Comparison of ENCODE assay signal across 1 fruit fly cellular context in genomic region chrX:19613473-19613872, dm6.
TF ChIP-seq lines count a peak whose summit lies in the region.

No protein-coding gene starts in this region.

TF ChIP-seq in whole organism, embryonic, 481 proteins besides CTCF, POLR2A, EP300 and RAD21 (continued from another document and continues in another):
- TF ChIP-seq CG18619 (GFP tag; optimal IDR thresholded peaks at IDR 0.05; lab: Kevin White, UChicago): peak; percentile 34
- TF ChIP-seq CG1602 (GFP tag; optimal IDR thresholded peaks at IDR 0.05; lab: Kevin White, UChicago): no peak
- TF ChIP-seq ap (GFP tag; IDR thresholded peaks at IDR 0.05; lab: Robert Waterston, UW): 0 out of 2 replicates have a peak, but pooled peaks have one; percentile 9
- peak; percentile 41 for TF ChIP-seq kah (GFP tag; optimal IDR thresholded peaks at IDR 0.05; lab: Kevin White, UChicago)
- TF ChIP-seq CG7987 (GFP tag; optimal IDR thresholded peaks at IDR 0.05; lab: Kevin White, UChicago): peak; percentile 91
- TF ChIP-seq CG6689 (GFP tag; IDR thresholded peaks at IDR 0.05; lab: Robert Waterston, UW): no peak
- peak; percentile 38; the same call in 1 of the 2 replicates for TF ChIP-seq Atf6 (GFP tag; IDR thresholded peaks at IDR 0.05; lab: Robert Waterston, UW)
- TF ChIP-seq cas (GFP tag; IDR thresholded peaks at IDR 0.05; lab: Robert Waterston, UW): no peak
- no peak for TF ChIP-seq shn (GFP tag; optimal IDR thresholded peaks at IDR 0.05; lab: Kevin White, UChicago)
- no peak for TF ChIP-seq CG11085 (GFP tag; IDR thresholded peaks at IDR 0.05; lab: Robert Waterston, UW)
- TF ChIP-seq pan (optimal IDR thresholded peaks at IDR 0.05; lab: Kevin White, UChicago): no peak
- peak in 1 of 2 experiments; percentile 29 for TF ChIP-seq pan (GFP tag; optimal IDR thresholded peaks at IDR 0.05 in 1 of 2, IDR thresholded peaks at IDR 0.05 in 1 of 2)
- no peak for TF ChIP-seq run (tag; optimal IDR thresholded peaks at IDR 0.05; lab: Kevin White, UChicago)
- TF ChIP-seq gcm2 (GFP tag; optimal IDR thresholded peaks at IDR 0.05; lab: Kevin White, UChicago): peak; percentile 16
- no peak for TF ChIP-seq CG9876 (GFP tag; optimal IDR thresholded peaks at IDR 0.05; lab: Kevin White, UChicago)
- peak; percentile 81 for TF ChIP-seq CG15514 (GFP tag; optimal IDR thresholded peaks at IDR 0.05; lab: Kevin White, UChicago)
- TF ChIP-seq TFAM (GFP tag; optimal IDR thresholded peaks at IDR 0.05; lab: Kevin White, UChicago): no peak
- TF ChIP-seq Stat92E (GFP tag; optimal IDR thresholded peaks at IDR 0.05; lab: Kevin White, UChicago): no peak
- TF ChIP-seq CG18011 (GFP tag; optimal IDR thresholded peaks at IDR 0.05; lab: Kevin White, UChicago): peak; percentile 52
- no peak for TF ChIP-seq usp (GFP tag; optimal IDR thresholded peaks at IDR 0.05; lab: Kevin White, UChicago)
- no peak for TF ChIP-seq hbn (GFP tag; IDR thresholded peaks at IDR 0.05; lab: Robert Waterston, UW; ENCODE audit: partially characterized antibody)
- peak; percentile 44 for TF ChIP-seq grau (tag; optimal IDR thresholded peaks at IDR 0.05; lab: Kevin White, UChicago)
- TF ChIP-seq sug (tag; optimal IDR thresholded peaks at IDR 0.05; lab: Kevin White, UChicago): peak; percentile 37
- TF ChIP-seq pum (GFP tag; optimal IDR thresholded peaks at IDR 0.05; lab: Kevin White, UChicago): no peak
- peak; percentile 81 for TF ChIP-seq CrebB (tag; optimal IDR thresholded peaks at IDR 0.05; lab: Kevin White, UChicago)
- peak; percentile 63 for TF ChIP-seq CG4707 (GFP tag; optimal IDR thresholded peaks at IDR 0.05; lab: Kevin White, UChicago)
- peak; percentile 57 for TF ChIP-seq pb (GFP tag; optimal IDR thresholded peaks at IDR 0.05; lab: Kevin White, UChicago)
- TF ChIP-seq al (GFP tag; IDR thresholded peaks at IDR 0.05; lab: Robert Waterston, UW): no peak
- TF ChIP-seq CG8089 (GFP tag; optimal IDR thresholded peaks at IDR 0.05; lab: Kevin White, UChicago): no peak
- no peak for TF ChIP-seq Doc2 (GFP tag; IDR thresholded peaks at IDR 0.05; lab: Robert Waterston, UW)
- peak; percentile 75 for TF ChIP-seq Dp (GFP tag; optimal IDR thresholded peaks at IDR 0.05; lab: Kevin White, UChicago)
- TF ChIP-seq CG43689 (GFP tag; IDR thresholded peaks at IDR 0.05; lab: Robert Waterston, UW): no peak
- TF ChIP-seq Doc3 (GFP tag; IDR thresholded peaks at IDR 0.05; lab: Robert Waterston, UW; ENCODE audit: partially characterized antibody): no peak
- no peak for TF ChIP-seq CG5245 (GFP tag; optimal IDR thresholded peaks at IDR 0.05; lab: Kevin White, UChicago)
- no peak for TF ChIP-seq lab (GFP tag; optimal IDR thresholded peaks at IDR 0.05; lab: Kevin White, UChicago)
- no peak for TF ChIP-seq CG13894 (tag; optimal IDR thresholded peaks at IDR 0.05; lab: Kevin White, UChicago)
- TF ChIP-seq ato (GFP tag; IDR thresholded peaks at IDR 0.05; lab: Robert Waterston, UW; ENCODE audit: partially characterized antibody): 0 out of 2 replicates have a peak, but pooled peaks have one; percentile 38
- no peak for TF ChIP-seq gem (tag; optimal IDR thresholded peaks at IDR 0.05; lab: Kevin White, UChicago)
- TF ChIP-seq her (GFP tag; optimal IDR thresholded peaks at IDR 0.05; lab: Kevin White, UChicago): peak; percentile 17
- no peak for TF ChIP-seq nerfin-2 (GFP tag; IDR thresholded peaks at IDR 0.05; lab: Robert Waterston, UW; ENCODE audit: partially characterized antibody)
- TF ChIP-seq H2.0 (GFP tag; IDR thresholded peaks at IDR 0.05; lab: Robert Waterston, UW): no peak
- TF ChIP-seq CG7745 (tag; optimal IDR thresholded peaks at IDR 0.05; lab: Kevin White, UChicago): no peak
- no peak for TF ChIP-seq disco-r (GFP tag; optimal IDR thresholded peaks at IDR 0.05; lab: Kevin White, UChicago)
- no peak for TF ChIP-seq CG18599 (GFP tag; optimal IDR thresholded peaks at IDR 0.05; lab: Kevin White, UChicago)
- TF ChIP-seq abd-A (tag; optimal IDR thresholded peaks at IDR 0.05; lab: Kevin White, UChicago): no peak
- peak; percentile 59; the same call in 1 of the 3 replicates for TF ChIP-seq otp (GFP tag; IDR thresholded peaks at IDR 0.05; lab: Robert Waterston, UW)
- no peak for TF ChIP-seq knrl (GFP tag; IDR thresholded peaks at IDR 0.05; lab: Robert Waterston, UW; ENCODE audit: partially characterized antibody)
- peak; percentile 78 for TF ChIP-seq NfI (GFP tag; optimal IDR thresholded peaks at IDR 0.05; lab: Kevin White, UChicago)
- TF ChIP-seq ssp (GFP tag; IDR thresholded peaks at IDR 0.05; lab: Robert Waterston, UW): no peak
- TF ChIP-seq org-1 (GFP tag; optimal IDR thresholded peaks at IDR 0.05; lab: Kevin White, UChicago): peak; percentile 29
- TF ChIP-seq bbx (GFP tag; IDR thresholded peaks at IDR 0.05; lab: Robert Waterston, UW; ENCODE audit: partially characterized antibody): no peak
- no peak for TF ChIP-seq twi (tag; optimal IDR thresholded peaks at IDR 0.05; lab: Kevin White, UChicago)
- TF ChIP-seq grn (GFP tag; optimal IDR thresholded peaks at IDR 0.05; lab: Kevin White, UChicago): no peak
- TF ChIP-seq esg (GFP tag; conservative IDR thresholded peaks at IDR 0.05; lab: Robert Waterston, UW): no peak
- TF ChIP-seq Lim3 (GFP tag; IDR thresholded peaks at IDR 0.05; lab: Robert Waterston, UW): no peak
- no peak for TF ChIP-seq jigr1 (GFP tag; IDR thresholded peaks at IDR 0.05; lab: Robert Waterston, UW)
- TF ChIP-seq CG1603 (tag; optimal IDR thresholded peaks at IDR 0.05; lab: Kevin White, UChicago): peak; percentile 81
- no peak for TF ChIP-seq NFAT (GFP tag; IDR thresholded peaks at IDR 0.05; lab: Robert Waterston, UW)
- TF ChIP-seq CG8281 (tag; optimal IDR thresholded peaks at IDR 0.05; lab: Kevin White, UChicago): no peak
- TF ChIP-seq Lhr (GFP tag; optimal IDR thresholded peaks at IDR 0.05; lab: Kevin White, UChicago): peak; percentile 13
- no peak for TF ChIP-seq danr (GFP tag; IDR thresholded peaks at IDR 0.05; lab: Robert Waterston, UW)
- TF ChIP-seq Side (GFP tag; optimal IDR thresholded peaks at IDR 0.05; lab: Kevin White, UChicago): peak; percentile 51
- no peak for TF ChIP-seq pnt (GFP tag; optimal IDR thresholded peaks at IDR 0.05; lab: Kevin White, UChicago)
- TF ChIP-seq CG17802 (tag; optimal IDR thresholded peaks at IDR 0.05; lab: Kevin White, UChicago): no peak
- no peak for TF ChIP-seq ttk (GFP tag; IDR thresholded peaks at IDR 0.05; lab: Robert Waterston, UW)
- no peak for TF ChIP-seq Dek (tag; optimal IDR thresholded peaks at IDR 0.05; lab: Kevin White, UChicago)
- peak; percentile 34 for TF ChIP-seq CG8388 (GFP tag; optimal IDR thresholded peaks at IDR 0.05; lab: Kevin White, UChicago)
- peak; percentile 65; the same call in 1 of the 2 replicates for TF ChIP-seq vvl (GFP tag; IDR thresholded peaks at IDR 0.05; lab: Robert Waterston, UW)
- no peak for TF ChIP-seq dm (GFP tag; optimal IDR thresholded peaks at IDR 0.05; lab: Kevin White, UChicago)
- TF ChIP-seq CG31365 (tag; optimal IDR thresholded peaks at IDR 0.05; lab: Kevin White, UChicago): peak; percentile 58
- no peak for TF ChIP-seq Adf1 (GFP tag; IDR thresholded peaks at IDR 0.05; lab: Robert Waterston, UW)
- peak; percentile 78 for TF ChIP-seq CG3281 (GFP tag; optimal IDR thresholded peaks at IDR 0.05; lab: Kevin White, UChicago)
- TF ChIP-seq CG4282 (GFP tag; optimal IDR thresholded peaks at IDR 0.05; lab: Kevin White, UChicago): no peak
- no peak for TF ChIP-seq Mad (GFP tag; optimal IDR thresholded peaks at IDR 0.05; lab: Kevin White, UChicago)
- peak; percentile 20 for TF ChIP-seq CG12236 (GFP tag; optimal IDR thresholded peaks at IDR 0.05; lab: Kevin White, UChicago)
- no peak for TF ChIP-seq CG14050 (GFP tag; IDR thresholded peaks at IDR 0.05; lab: Robert Waterston, UW)
- TF ChIP-seq CkIIα-i1 (GFP tag; IDR thresholded peaks at IDR 0.05; lab: Robert Waterston, UW): no peak
- no peak for TF ChIP-seq tll (GFP tag; optimal IDR thresholded peaks at IDR 0.05; lab: Kevin White, UChicago)
- peak; percentile 70 for TF ChIP-seq odd (GFP tag; optimal IDR thresholded peaks at IDR 0.05; lab: Kevin White, UChicago)
- TF ChIP-seq CG12155 (GFP tag; optimal IDR thresholded peaks at IDR 0.05; lab: Kevin White, UChicago): no peak
- no peak; the same call in 2 of the 3 replicates for TF ChIP-seq CG34422 (GFP tag; IDR thresholded peaks at IDR 0.05; lab: Robert Waterston, UW)
- peak; percentile 46 for TF ChIP-seq Sry-δ (GFP tag; optimal IDR thresholded peaks at IDR 0.05; lab: Kevin White, UChicago)
- TF ChIP-seq ATbp (GFP tag; optimal IDR thresholded peaks at IDR 0.05; lab: Kevin White, UChicago): peak; percentile 60
- no peak for TF ChIP-seq sens-2 (GFP tag; IDR thresholded peaks at IDR 0.05; lab: Robert Waterston, UW)
- TF ChIP-seq ase (GFP tag; IDR thresholded peaks at IDR 0.05; lab: Robert Waterston, UW): no peak
- peak; percentile 34 for TF ChIP-seq CG18262 (tag; optimal IDR thresholded peaks at IDR 0.05; lab: Kevin White, UChicago)
- TF ChIP-seq Dip2 (GFP tag; IDR thresholded peaks at IDR 0.05; lab: Robert Waterston, UW): no peak
- no peak for TF ChIP-seq Jarid2 (GFP tag; optimal IDR thresholded peaks at IDR 0.05; lab: Kevin White, UChicago)
- no peak for TF ChIP-seq fu2 (GFP tag; optimal IDR thresholded peaks at IDR 0.05; lab: Kevin White, UChicago)
- TF ChIP-seq ro (GFP tag; IDR thresholded peaks at IDR 0.05; lab: Robert Waterston, UW): no peak
- TF ChIP-seq Hr39 (optimal IDR thresholded peaks at IDR 0.05; lab: Kevin White, UChicago): no peak
- no peak for TF ChIP-seq CG7839 (tag; optimal IDR thresholded peaks at IDR 0.05; lab: Kevin White, UChicago)
- peak; percentile 65 for TF ChIP-seq CG9727 (GFP tag; optimal IDR thresholded peaks at IDR 0.05; lab: Kevin White, UChicago)
- TF ChIP-seq CG30403 (GFP tag; optimal IDR thresholded peaks at IDR 0.05; lab: Kevin White, UChicago): no peak
- TF ChIP-seq yki (optimal IDR thresholded peaks at IDR 0.05; lab: Kevin White, UChicago): no peak
- no peak for TF ChIP-seq CG17186 (GFP tag; optimal IDR thresholded peaks at IDR 0.05; lab: Kevin White, UChicago)
- peak; percentile 41; the same call in 1 of the 2 replicates for TF ChIP-seq CG32532 (GFP tag; IDR thresholded peaks at IDR 0.05; lab: Robert Waterston, UW)
- TF ChIP-seq Hr3 (GFP tag; optimal IDR thresholded peaks at IDR 0.05; lab: Kevin White, UChicago): no peak
- no peak for TF ChIP-seq CG4404 (GFP tag; IDR thresholded peaks at IDR 0.05; lab: Robert Waterston, UW)
- peak; percentile 28 to 89 for TF ChIP-seq crp (GFP tag; optimal IDR thresholded peaks at IDR 0.05; lab: Kevin White, UChicago)
- TF ChIP-seq pzg (GFP tag; optimal IDR thresholded peaks at IDR 0.05; lab: Kevin White, UChicago): peak; percentile 57
- peak; percentile 5 for TF ChIP-seq Xbp1 (GFP tag; optimal IDR thresholded peaks at IDR 0.05; lab: Kevin White, UChicago)
- TF ChIP-seq bowl (GFP tag; IDR thresholded peaks at IDR 0.05; lab: Robert Waterston, UW): 0 out of 2 replicates have a peak, but pooled peaks have one; percentile 10
- TF ChIP-seq HLH4C (GFP tag; IDR thresholded peaks at IDR 0.05; lab: Robert Waterston, UW; ENCODE audit: partially characterized antibody): 0 out of 3 replicates have a peak, but pooled peaks have one; percentile 43
- peak; percentile 76 for TF ChIP-seq stwl (tag; optimal IDR thresholded peaks at IDR 0.05; lab: Kevin White, UChicago)
- no peak for TF ChIP-seq Hr51 (GFP tag; optimal IDR thresholded peaks at IDR 0.05; lab: Kevin White, UChicago)
- no peak for TF ChIP-seq wdn (GFP tag; IDR thresholded peaks at IDR 0.05; lab: Robert Waterston, UW)
- peak; percentile 76 for TF ChIP-seq MBD-R2 (GFP tag; IDR thresholded peaks at IDR 0.05; lab: Robert Waterston, UW)
- no peak for TF ChIP-seq klu (GFP tag; IDR thresholded peaks at IDR 0.05; lab: Robert Waterston, UW)
- TF ChIP-seq CG12744 (GFP tag; optimal IDR thresholded peaks at IDR 0.05; lab: Kevin White, UChicago): no peak
- peak; percentile 17 for TF ChIP-seq CG9437 (GFP tag; optimal IDR thresholded peaks at IDR 0.05; lab: Kevin White, UChicago)
- no peak for TF ChIP-seq Dfd (GFP tag; optimal IDR thresholded peaks at IDR 0.05; lab: Kevin White, UChicago)
- no peak for TF ChIP-seq Abd-B (GFP tag; optimal IDR thresholded peaks at IDR 0.05; lab: Kevin White, UChicago)
- TF ChIP-seq jumu (GFP tag; optimal IDR thresholded peaks at IDR 0.05; lab: Kevin White, UChicago): no peak
- peak; percentile 76 for TF ChIP-seq CG7271 (tag; optimal IDR thresholded peaks at IDR 0.05; lab: Kevin White, UChicago)
- TF ChIP-seq CG2129 (GFP tag; IDR thresholded peaks at IDR 0.05; lab: Robert Waterston, UW; ENCODE audit: partially characterized antibody): no peak
- peak; percentile 44 for TF ChIP-seq MESR4 (GFP tag; optimal IDR thresholded peaks at IDR 0.05; lab: Kevin White, UChicago)
- TF ChIP-seq nmo (GFP tag; optimal IDR thresholded peaks at IDR 0.05; lab: Kevin White, UChicago): peak; percentile 23
- TF ChIP-seq Hey (tag; optimal IDR thresholded peaks at IDR 0.05; lab: Kevin White, UChicago): no peak
- peak; percentile 30 for TF ChIP-seq ash1 (GFP tag; optimal IDR thresholded peaks at IDR 0.05; lab: Kevin White, UChicago)
- no peak for TF ChIP-seq CG32772 (GFP tag; IDR thresholded peaks at IDR 0.05; lab: Robert Waterston, UW)
- peak; percentile 69 for TF ChIP-seq nom (GFP tag; optimal IDR thresholded peaks at IDR 0.05; lab: Kevin White, UChicago)
- TF ChIP-seq stc (GFP tag; IDR thresholded peaks at IDR 0.05; lab: Robert Waterston, UW): peak; percentile 42; the same call in 1 of the 2 replicates
- no peak for TF ChIP-seq cg (GFP tag; optimal IDR thresholded peaks at IDR 0.05; lab: Kevin White, UChicago)
- no peak for TF ChIP-seq CG12942 (GFP tag; optimal IDR thresholded peaks at IDR 0.05; lab: Kevin White, UChicago)
- TF ChIP-seq CG5180 (GFP tag; optimal IDR thresholded peaks at IDR 0.05; lab: Kevin White, UChicago): no peak
- TF ChIP-seq CG33213 (GFP tag; optimal IDR thresholded peaks at IDR 0.05; lab: Kevin White, UChicago): peak; percentile 45
- peak; percentile 53; the same call in 1 of the 4 replicates for TF ChIP-seq Dll (GFP tag; IDR thresholded peaks at IDR 0.05; lab: Robert Waterston, UW; ENCODE audit: partially characterized antibody)
- peak; percentile 90 for TF ChIP-seq CG34376 (GFP tag; optimal IDR thresholded peaks at IDR 0.05; lab: Kevin White, UChicago)
- peak; percentile 57 for TF ChIP-seq CG14710 (tag; optimal IDR thresholded peaks at IDR 0.05; lab: Kevin White, UChicago)
- no peak for TF ChIP-seq Trl (optimal IDR thresholded peaks at IDR 0.05; lab: Kevin White, UChicago)
- no peak for TF ChIP-seq Trl (GFP tag; optimal IDR thresholded peaks at IDR 0.05; lab: Kevin White, UChicago)
- no peak for TF ChIP-seq Elba2 (GFP tag; optimal IDR thresholded peaks at IDR 0.05; lab: Kevin White, UChicago)
- peak in 1 of 2 experiments; percentile 32 for TF ChIP-seq Eip74EF (GFP tag; optimal IDR thresholded peaks at IDR 0.05; lab: Kevin White, UChicago)
